Fruit fly (Drosophila melanogaster): ENCODE measurements around the gene Cpr35B.

Cpr35B gene

dm6 chr2L:14386522-14386921, 38.5 kb downstream of the Cpr35B start (continued):
- TF ChIP-seq Ptx1 (GFP tag; IDR thresholded peaks at IDR 0.05) (0 out of 2 replicates have a peak, but pooled peaks have one; percentile 24), yki (optimal IDR thresholded peaks at IDR 0.05) (no peak), CG16815 (GFP tag; optimal IDR thresholded peaks at IDR 0.05) (peak; percentile 9), CG4820 (GFP tag; optimal IDR thresholded peaks at IDR 0.05) (peak; percentile 35), CG7357 (GFP tag; IDR thresholded peaks at IDR 0.05) (no peak), CG12391 (tag; optimal IDR thresholded peaks at IDR 0.05) (peak; percentile 7), pum (GFP tag; optimal IDR thresholded peaks at IDR 0.05) (peak; percentile 16), CG15696 (tag; optimal IDR thresholded peaks at IDR 0.05) (peak; percentile 60), CG30403 (GFP tag; optimal IDR thresholded peaks at IDR 0.05) (peak; percentile 14), Ssrp (tag; optimal IDR thresholded peaks at IDR 0.05) (peak; percentile 2), CG2712 (tag; optimal IDR thresholded peaks at IDR 0.05) (peak; percentile 59), Hsf (GFP tag; optimal IDR thresholded peaks at IDR 0.05) (no peak), corto (GFP tag; optimal IDR thresholded peaks at IDR 0.05) (peak; percentile 93), nmo (GFP tag; optimal IDR thresholded peaks at IDR 0.05) (peak; percentile 20), CG4424 (GFP tag; optimal IDR thresholded peaks at IDR 0.05) (peak; percentile 21), CG31441 (GFP tag; IDR thresholded peaks at IDR 0.05) (peak; percentile 33; the same call in 1 of the 2 replicates), sd (tag; optimal IDR thresholded peaks at IDR 0.05) (no peak), CG8388 (GFP tag; optimal IDR thresholded peaks at IDR 0.05) (peak; percentile 5), ranshi (GFP tag; IDR thresholded peaks at IDR 0.05) (peak; percentile 32; the same call in 1 of the 2 replicates)

dm6 chr2L:14381881-14382280, 43.1 kb downstream of the Cpr35B start:
- TF ChIP-seq z (GFP tag; IDR thresholded peaks at IDR 0.05), result no peak
- TF ChIP-seq HLH54F (GFP tag; optimal IDR thresholded peaks at IDR 0.05), result no peak
- TF ChIP-seq emc (GFP tag; optimal IDR thresholded peaks at IDR 0.05), result no peak
- no peak for TF ChIP-seq pb (GFP tag; optimal IDR thresholded peaks at IDR 0.05)
- no peak for TF ChIP-seq crc (GFP tag; optimal IDR thresholded peaks at IDR 0.05)
- no peak for TF ChIP-seq D (optimal IDR thresholded peaks at IDR 0.05)
- TF ChIP-seq D (GFP tag; optimal IDR thresholded peaks at IDR 0.05), result no peak
- no peak for TF ChIP-seq Camta (GFP tag; optimal IDR thresholded peaks at IDR 0.05)
- no peak for TF ChIP-seq zen (tag; optimal IDR thresholded peaks at IDR 0.05)
- TF ChIP-seq CG8944 (GFP tag; optimal IDR thresholded peaks at IDR 0.05), result no peak
- TF ChIP-seq HLH4C (GFP tag; IDR thresholded peaks at IDR 0.05; ENCODE audit: partially characterized antibody), result no peak
- TF ChIP-seq Atf3 (GFP tag; optimal IDR thresholded peaks at IDR 0.05), result no peak
- no peak for TF ChIP-seq Eip74EF (GFP tag; optimal IDR thresholded peaks at IDR 0.05)
- no peak for TF ChIP-seq Sox102F (GFP tag; optimal IDR thresholded peaks at IDR 0.05)
- TF ChIP-seq ap (GFP tag; IDR thresholded peaks at IDR 0.05), result no peak
- TF ChIP-seq CG2199 (GFP tag; IDR thresholded peaks at IDR 0.05), result 0 out of 3 replicates have a peak, but pooled peaks have one; percentile 20
- peak; percentile 21; the same call in 1 of the 2 replicates for TF ChIP-seq inv (GFP tag; IDR thresholded peaks at IDR 0.05; ENCODE audit: partially characterized antibody)
- TF ChIP-seq psq (GFP tag; optimal IDR thresholded peaks at IDR 0.05), result no peak
- TF ChIP-seq CG10959 (GFP tag; IDR thresholded peaks at IDR 0.05), result no peak
- no peak for TF ChIP-seq Dek (tag; optimal IDR thresholded peaks at IDR 0.05)
- TF ChIP-seq pum (GFP tag; optimal IDR thresholded peaks at IDR 0.05), result no peak
- TF ChIP-seq gsb-n (tag; optimal IDR thresholded peaks at IDR 0.05), result no peak
- TF ChIP-seq H15 (GFP tag; IDR thresholded peaks at IDR 0.05), result no peak
- no peak for TF ChIP-seq chinmo (GFP tag; IDR thresholded peaks at IDR 0.05; ENCODE audit: partially characterized antibody)
- TF ChIP-seq so (GFP tag; IDR thresholded peaks at IDR 0.05), result no peak
- TF ChIP-seq NC2α (GFP tag; optimal IDR thresholded peaks at IDR 0.05), result no peak
- TF ChIP-seq sens (GFP tag), result peak; percentile 1
- no peak for TF ChIP-seq CG5180 (GFP tag; optimal IDR thresholded peaks at IDR 0.05)

Data from whole organism, embryonic.